Fruit fly (Drosophila melanogaster): Measurements from ENCODE around the gene S6kII.

The S6kII gene

dm6 chrX:22544660-22545059 is 14.9 kb downstream of the S6kII start:
- TF ChIP-seq CG8301 (tag; optimal IDR thresholded peaks at IDR 0.05) (no peak), Pif1B (GFP tag; optimal IDR thresholded peaks at IDR 0.05) (no peak), gl (tag; optimal IDR thresholded peaks at IDR 0.05) (no peak), Snoo (tag; optimal IDR thresholded peaks at IDR 0.05) (no peak), fd96Ca (GFP tag; IDR thresholded peaks at IDR 0.05) (no peak), Ets98B (GFP tag; IDR thresholded peaks at IDR 0.05) (no peak)

DNA sequence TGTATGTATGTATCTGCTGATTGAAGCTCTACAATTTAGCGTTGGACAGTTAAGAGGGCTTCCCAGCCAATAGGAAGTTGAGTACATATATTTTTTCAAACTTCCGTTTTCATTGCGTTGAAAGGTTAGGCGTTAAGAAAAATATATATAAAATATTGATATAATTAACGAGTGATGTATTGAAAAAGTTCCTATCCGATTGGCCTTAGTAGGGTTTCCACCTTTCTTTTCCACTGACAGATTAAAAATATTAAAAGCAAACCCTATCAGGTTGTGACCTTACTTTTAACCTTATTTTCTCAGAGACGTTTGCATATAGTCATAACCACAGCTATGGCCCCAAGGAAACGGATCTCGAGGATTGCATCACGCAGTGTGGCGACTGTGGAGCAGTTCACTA is 17.0 kb downstream of the S6kII start, which contains the start of gene CG17601:
Gene CG17601 (plus strand): TSS at position 301 of the 400 bp plus-strand sequence.
- no peak for TF ChIP-seq Ets98B (GFP tag; IDR thresholded peaks at IDR 0.05)
- TF ChIP-seq Pif1A (GFP tag; optimal IDR thresholded peaks at IDR 0.05) = no peak
- no peak for TF ChIP-seq CG32121 (GFP tag; IDR thresholded peaks at IDR 0.05)
- TF ChIP-seq Pif1B (GFP tag; optimal IDR thresholded peaks at IDR 0.05) = no peak
- no peak for TF ChIP-seq CG34367 (tag; optimal IDR thresholded peaks at IDR 0.05)
- TF ChIP-seq D1 (tag; optimal IDR thresholded peaks at IDR 0.05) = no peak
- no peak for TF ChIP-seq fd96Ca (GFP tag; IDR thresholded peaks at IDR 0.05)
- TF ChIP-seq gl (tag; optimal IDR thresholded peaks at IDR 0.05) = no peak
- TF ChIP-seq CG13204 (GFP tag; optimal IDR thresholded peaks at IDR 0.05) = no peak
- TF ChIP-seq rn (GFP tag; IDR thresholded peaks at IDR 0.05) = no peak
- TF ChIP-seq EcR (GFP tag; optimal IDR thresholded peaks at IDR 0.05) = no peak
- TF ChIP-seq CG10348 (GFP tag; IDR thresholded peaks at IDR 0.05) = no peak
- TF ChIP-seq CG9948 (tag; optimal IDR thresholded peaks at IDR 0.05) = no peak

DNA sequence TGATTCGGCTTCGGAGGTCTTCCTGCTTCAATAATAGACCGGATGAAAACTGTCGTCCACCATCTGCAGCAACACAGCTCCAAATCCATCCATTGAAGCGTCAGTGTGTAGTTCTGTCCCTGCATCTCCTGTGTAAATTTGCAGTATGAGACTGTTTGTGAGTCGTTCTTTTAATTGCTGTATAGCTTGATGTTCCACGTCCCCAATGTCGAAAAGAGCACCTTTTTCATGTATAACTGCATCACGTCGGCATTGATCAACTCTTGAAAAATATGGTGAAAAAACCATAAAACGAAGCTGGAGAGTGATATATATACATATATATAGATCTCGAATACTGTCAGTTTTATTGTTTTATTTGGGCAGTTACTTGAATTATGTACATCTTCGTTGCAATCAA is 44.6 kb downstream of the S6kII start:
- no peak for TF ChIP-seq gl (tag; optimal IDR thresholded peaks at IDR 0.05)

dm6 chrX:22575082-22575481 is 45.3 kb downstream of the S6kII start:
- TF ChIP-seq EcR (GFP tag; optimal IDR thresholded peaks at IDR 0.05) = no peak
- no peak for TF ChIP-seq Pif1B (GFP tag; optimal IDR thresholded peaks at IDR 0.05)
- TF ChIP-seq CG13204 (GFP tag; optimal IDR thresholded peaks at IDR 0.05) = no peak

DNA sequence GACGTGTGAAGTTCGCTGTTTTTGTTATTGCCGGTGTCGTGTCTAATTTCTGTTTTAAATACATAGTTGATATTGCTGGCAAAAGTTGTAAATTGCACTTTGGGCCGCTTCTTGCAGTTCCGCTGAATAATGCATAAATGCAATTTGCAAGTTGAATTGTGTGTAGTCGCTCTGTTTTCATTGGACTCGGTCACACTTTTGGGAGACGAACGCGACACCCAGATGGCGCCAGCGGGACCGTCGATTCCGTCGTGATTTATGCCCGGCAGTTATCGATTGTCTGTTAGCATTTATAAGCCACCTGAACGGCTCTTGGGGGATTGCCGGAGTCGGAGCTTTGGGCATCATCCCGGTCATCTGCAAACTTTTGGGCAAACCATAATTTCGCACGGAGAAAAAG is 53.1 kb downstream of the S6kII start:
- TF ChIP-seq CG4496 (GFP tag; IDR thresholded peaks at IDR 0.05) (no peak), CG12605 (GFP tag; IDR thresholded peaks at IDR 0.05) (no peak), CG8301 (tag; optimal IDR thresholded peaks at IDR 0.05) (no peak)

All from whole organism, pupa.